Fruit fly (Drosophila melanogaster): ENCODE data around the gene ATPsynE.

Gene ATPsynE

dm6 chr3R:14373192-14373827 is 46.6 kb downstream of the ATPsynE start (continued):
- TF ChIP-seq Ets21C (GFP tag; optimal IDR thresholded peaks at IDR 0.05) (peak; percentile 88), CG8632 (GFP tag; optimal IDR thresholded peaks at IDR 0.05) (peak; percentile 94), CG15336 (GFP tag; IDR thresholded peaks at IDR 0.05) (peak; percentile 99), Hr38 (GFP tag; optimal IDR thresholded peaks at IDR 0.05) (peak; percentile 97), svp (GFP tag) (peak; percentile 92), pdm3 (GFP tag; optimal IDR thresholded peaks at IDR 0.05) (peak; percentile 99), CG6808 (GFP tag; optimal IDR thresholded peaks at IDR 0.05) (peak; percentile 88), CG6276 (GFP tag; optimal IDR thresholded peaks at IDR 0.05) (peak; percentile 96), Hr4 (GFP tag; optimal IDR thresholded peaks at IDR 0.05) (peak; percentile 100), fkh (GFP tag; optimal IDR thresholded peaks at IDR 0.05) (peak; percentile 43), Lpt (GFP tag; optimal IDR thresholded peaks at IDR 0.05) (peak; percentile 98), CG8319 (GFP tag; optimal IDR thresholded peaks at IDR 0.05) (peak; percentile 92)

DNA sequence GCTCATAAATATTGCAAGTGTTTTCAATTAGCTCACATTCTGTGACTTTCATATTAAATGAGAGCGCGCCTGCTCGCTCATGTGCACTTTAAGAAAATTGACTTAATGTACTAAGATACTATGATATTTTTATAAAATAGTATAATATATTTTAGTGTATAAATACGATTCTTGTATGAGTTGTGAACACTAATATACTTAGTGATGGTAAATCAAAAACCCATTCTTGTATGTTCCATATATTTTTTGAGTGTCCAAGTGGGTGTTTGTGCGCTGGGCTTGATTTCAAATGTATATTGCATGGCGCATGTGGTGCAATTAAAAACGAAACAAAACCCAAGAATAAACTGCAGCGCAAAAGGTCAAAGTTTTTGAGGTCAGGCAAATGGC is 47.1 kb downstream of the ATPsynE start:
- TF ChIP-seq CG15336 (GFP tag; IDR thresholded peaks at IDR 0.05) (peak; percentile 84), CG6854 (GFP tag; optimal IDR thresholded peaks at IDR 0.05) (no peak), CG6163 (GFP tag; IDR thresholded peaks at IDR 0.05) (peak; percentile 90), dsx (GFP tag; optimal IDR thresholded peaks at IDR 0.05; ENCODE audit: poor library complexity, severe bottlenecking) (peak; percentile 45), ss (GFP tag; optimal IDR thresholded peaks at IDR 0.05) (no peak), svp (GFP tag) (peak; percentile 27), Hr38 (GFP tag; optimal IDR thresholded peaks at IDR 0.05) (no peak), dac (GFP tag; optimal IDR thresholded peaks at IDR 0.05) (peak; percentile 30), acj6 (GFP tag; optimal IDR thresholded peaks at IDR 0.05) (peak; percentile 67), fkh (GFP tag; optimal IDR thresholded peaks at IDR 0.05) (no peak), Ets21C (GFP tag; optimal IDR thresholded peaks at IDR 0.05) (no peak), CG34406 (GFP tag; optimal IDR thresholded peaks at IDR 0.05) (peak; percentile 49), CG3032 (tag; optimal IDR thresholded peaks at IDR 0.05) (peak; percentile 75), eg (GFP tag; IDR thresholded peaks at IDR 0.05) (peak; percentile 86), CG7368 (GFP tag; optimal IDR thresholded peaks at IDR 0.05) (peak; percentile 14), cyc (GFP tag; optimal IDR thresholded peaks at IDR 0.05) (no peak), achi (GFP tag; optimal IDR thresholded peaks at IDR 0.05) (peak; percentile 70), salr (GFP tag; optimal IDR thresholded peaks at IDR 0.05) (no peak), Sox14 (GFP tag; optimal IDR thresholded peaks at IDR 0.05) (no peak), CG1621 (tag; optimal IDR thresholded peaks at IDR 0.05) (peak; percentile 29), CG8119 (GFP tag; IDR thresholded peaks at IDR 0.05) (peak; percentile 85), spab (GFP tag; optimal IDR thresholded peaks at IDR 0.05) (no peak), CG32006 (GFP tag; optimal IDR thresholded peaks at IDR 0.05) (peak; percentile 80), CG6792 (GFP tag; optimal IDR thresholded peaks at IDR 0.05) (peak; percentile 35), topi (GFP tag; optimal IDR thresholded peaks at IDR 0.05) (peak; percentile 7), Eip78C (GFP tag) (peak; percentile 75), pdm3 (GFP tag; optimal IDR thresholded peaks at IDR 0.05) (peak; percentile 17), Eip93F (GFP tag; optimal IDR thresholded peaks at IDR 0.05) (no peak), Sox15 (GFP tag; optimal IDR thresholded peaks at IDR 0.05) (no peak), CG11902 (GFP tag; optimal IDR thresholded peaks at IDR 0.05) (no peak), Hr4 (GFP tag; optimal IDR thresholded peaks at IDR 0.05) (peak; percentile 52), CG6276 (GFP tag; optimal IDR thresholded peaks at IDR 0.05) (peak; percentile 42), Smox (GFP tag; optimal IDR thresholded peaks at IDR 0.05) (no peak), CG6808 (GFP tag; optimal IDR thresholded peaks at IDR 0.05) (no peak), CG11762 (GFP tag; optimal IDR thresholded peaks at IDR 0.05; ENCODE audit: insufficient read depth) (peak; percentile 3), CG31627 (GFP tag; optimal IDR thresholded peaks at IDR 0.05) (no peak), CG10669 (GFP tag; optimal IDR thresholded peaks at IDR 0.05) (peak; percentile 41), CG10631 (GFP tag; optimal IDR thresholded peaks at IDR 0.05) (peak; percentile 44), CG4318 (GFP tag; optimal IDR thresholded peaks at IDR 0.05) (peak; percentile 62), Lpt (GFP tag; optimal IDR thresholded peaks at IDR 0.05) (peak; percentile 10), Sox102F (GFP tag; optimal IDR thresholded peaks at IDR 0.05) (peak; percentile 11), Gug (GFP tag; IDR thresholded peaks at IDR 0.05) (peak; percentile 73), Blimp-1 (GFP tag; optimal IDR thresholded peaks at IDR 0.05) (no peak), CG8319 (GFP tag; optimal IDR thresholded peaks at IDR 0.05) (peak; percentile 24), fd59A (GFP tag; optimal IDR thresholded peaks at IDR 0.05) (no peak), CG11294 (GFP tag; IDR thresholded peaks at IDR 0.05) (peak; percentile 66)
